Worm (Caenorhabditis elegans): ENCODE results near the gene sdz-28.

sdz-28 gene

DNA sequence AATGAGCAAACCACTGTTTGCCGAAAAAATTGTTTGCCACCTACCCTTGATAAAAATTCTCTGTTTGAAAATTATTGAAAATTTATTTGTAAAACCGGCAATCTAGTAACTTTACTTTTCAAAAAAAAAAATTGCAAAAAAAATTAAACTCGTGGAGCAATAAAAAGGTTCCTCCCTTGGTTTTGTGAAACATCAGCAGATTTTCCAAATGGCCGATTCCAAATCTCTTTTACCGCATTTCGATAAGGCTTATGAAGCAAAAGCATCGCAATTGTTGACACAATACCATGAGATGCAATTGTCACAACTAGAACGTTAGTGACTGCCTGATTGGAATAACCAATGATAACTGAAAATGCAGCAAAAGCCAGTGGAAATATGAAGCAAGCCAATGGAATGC is 16.4 kb upstream of the sdz-28 start:
- TF ChIP-seq dsc-1 (tag; optimal IDR thresholded peaks at IDR 0.05) (no peak), efl-3 (GFP tag; optimal IDR thresholded peaks at IDR 0.05) (no peak), Y116A8C.19 (tag; optimal IDR thresholded peaks at IDR 0.05; ENCODE audit: borderline replicate concordance) (no peak), ceh-90 (tag; optimal IDR thresholded peaks at IDR 0.05) (no peak), nhr-90 (tag; optimal IDR thresholded peaks at IDR 0.05; ENCODE audit: poor library complexity) (no peak), sup-37 (GFP tag; optimal IDR thresholded peaks at IDR 0.05) (no peak), pax-3 (tag; optimal IDR thresholded peaks at IDR 0.05) (no peak), lin-15B (tag; optimal IDR thresholded peaks at IDR 0.05) (no peak), lin-14 (GFP tag; optimal IDR thresholded peaks at IDR 0.05) (no peak), mep-1 (tag; optimal IDR thresholded peaks at IDR 0.05) (no peak), alr-1 (tag; optimal IDR thresholded peaks at IDR 0.05; ENCODE audit: borderline replicate concordance) (no peak), lsy-2 (tag; optimal IDR thresholded peaks at IDR 0.05) (no peak)

DNA sequence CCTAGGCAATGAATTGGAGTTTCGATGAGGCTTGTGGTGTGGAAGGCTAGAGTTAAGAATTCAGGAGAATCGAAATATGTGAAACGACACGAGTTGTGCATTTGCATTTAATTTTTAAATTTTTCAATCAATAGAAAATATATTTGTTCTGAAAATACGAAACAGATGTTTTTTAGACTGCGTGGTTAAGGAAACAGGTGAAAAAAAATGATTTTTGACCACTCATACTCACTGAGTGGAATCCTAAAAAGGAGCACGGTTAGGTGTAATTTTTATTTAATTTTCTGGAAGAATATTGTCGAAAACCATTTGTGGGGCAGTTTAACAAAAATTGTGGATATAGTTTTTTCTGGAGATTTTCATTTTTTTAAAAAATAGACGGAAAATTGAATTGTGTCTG is 14.1 kb upstream of the sdz-28 start, which contains the start of gene srh-195:
TSS of gene srh-195 (minus strand) at position 101 of the 400 bp plus-strand sequence.
- TF ChIP-seq hlh-17 (GFP tag; optimal IDR thresholded peaks at IDR 0.05; ENCODE audit: borderline replicate concordance) (no peak), ama-1 (optimal IDR thresholded peaks at IDR 0.05) (no peak), grh-1 (GFP tag; IDR thresholded peaks at IDR 0.05) (no peak), lir-3 (tag; optimal IDR thresholded peaks at IDR 0.05; ENCODE audit: poor library complexity) (no peak), nhr-237 (tag; optimal IDR thresholded peaks at IDR 0.05) (no peak), mdl-1 (tag; optimal IDR thresholded peaks at IDR 0.05) (no peak), mef-2 (tag; optimal IDR thresholded peaks at IDR 0.05) (no peak), nhr-12 (tag; optimal IDR thresholded peaks at IDR 0.05) (no peak), irx-1 (tag; optimal IDR thresholded peaks at IDR 0.05) (no peak), ceh-82 (tag; optimal IDR thresholded peaks at IDR 0.05) (no peak), nhr-90 (tag; optimal IDR thresholded peaks at IDR 0.05; ENCODE audit: poor library complexity) (no peak), sup-37 (GFP tag; optimal IDR thresholded peaks at IDR 0.05) (no peak), nhr-28 (tag; optimal IDR thresholded peaks at IDR 0.05) (no peak), nhr-85 (tag) (no peak), zag-1 (tag; optimal IDR thresholded peaks at IDR 0.05) (no peak), unc-62 (GFP tag; optimal IDR thresholded peaks at IDR 0.05) (no peak)

DNA sequence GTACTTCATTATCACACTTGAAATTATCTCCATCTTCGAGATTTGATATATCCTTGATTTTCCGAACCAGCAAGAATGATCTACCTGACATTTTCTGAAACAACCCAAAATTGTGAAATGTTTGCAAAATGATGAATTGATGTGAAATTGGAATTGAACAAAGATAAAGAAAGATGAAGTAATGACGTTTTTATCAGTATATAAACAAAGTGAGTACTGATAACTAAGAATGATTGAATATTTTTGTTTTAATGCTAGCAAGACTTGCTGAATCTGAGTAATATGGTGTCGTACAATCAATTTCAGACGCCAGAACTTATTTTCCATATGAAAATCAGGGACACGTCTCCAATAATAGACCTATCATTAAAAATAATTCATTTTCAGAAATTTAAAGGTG is 8.8 kb upstream of the sdz-28 start, which contains the start of gene math-37:
TSS of gene math-37 (minus strand) at position 101 of the 400 bp plus-strand sequence.
- TF ChIP-seq efl-1 (optimal IDR thresholded peaks at IDR 0.05) (no peak), efl-1 (GFP tag; optimal IDR thresholded peaks at IDR 0.05 in 1 of 2) (peak in 1 of 2 experiments; percentile 42), nhr-90 (tag; optimal IDR thresholded peaks at IDR 0.05; ENCODE audit: poor library complexity) (no peak), mab-9 (GFP tag; IDR thresholded peaks at IDR 0.05) (no peak), lin-13 (GFP tag; optimal IDR thresholded peaks at IDR 0.05) (no peak), xbp-1 (tag; optimal IDR thresholded peaks at IDR 0.05) (no peak), elt-2 (tag; optimal IDR thresholded peaks at IDR 0.05) (peak; percentile 32), nhr-12 (tag; optimal IDR thresholded peaks at IDR 0.05) (no peak)

DNA sequence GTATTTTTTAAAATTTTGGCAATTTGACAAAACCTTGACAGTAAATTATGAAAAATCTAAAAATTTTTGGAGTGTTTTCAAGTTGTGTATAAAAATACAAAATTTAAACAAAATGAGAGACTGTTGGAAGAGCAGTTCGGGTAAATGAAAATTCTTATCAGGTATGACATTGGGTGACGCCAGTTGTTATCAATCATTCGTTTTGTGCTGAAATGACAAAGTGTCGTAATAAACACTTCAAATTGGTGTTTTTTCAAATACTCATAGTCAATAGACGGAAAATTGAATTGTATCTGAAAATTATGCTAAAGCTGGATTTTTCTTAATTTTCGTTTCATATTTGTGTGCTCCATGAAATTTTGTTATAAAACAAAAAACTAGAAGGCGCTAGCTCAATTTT is 8.1 kb upstream of the sdz-28 start:
- TF ChIP-seq C16A3.4 (tag; optimal IDR thresholded peaks at IDR 0.05): no peak
- peak; percentile 39 for TF ChIP-seq elt-2 (tag; optimal IDR thresholded peaks at IDR 0.05)
- no peak for TF ChIP-seq alr-1 (tag; optimal IDR thresholded peaks at IDR 0.05; ENCODE audit: borderline replicate concordance)
- TF ChIP-seq ama-1 (optimal IDR thresholded peaks at IDR 0.05): no peak

DNA sequence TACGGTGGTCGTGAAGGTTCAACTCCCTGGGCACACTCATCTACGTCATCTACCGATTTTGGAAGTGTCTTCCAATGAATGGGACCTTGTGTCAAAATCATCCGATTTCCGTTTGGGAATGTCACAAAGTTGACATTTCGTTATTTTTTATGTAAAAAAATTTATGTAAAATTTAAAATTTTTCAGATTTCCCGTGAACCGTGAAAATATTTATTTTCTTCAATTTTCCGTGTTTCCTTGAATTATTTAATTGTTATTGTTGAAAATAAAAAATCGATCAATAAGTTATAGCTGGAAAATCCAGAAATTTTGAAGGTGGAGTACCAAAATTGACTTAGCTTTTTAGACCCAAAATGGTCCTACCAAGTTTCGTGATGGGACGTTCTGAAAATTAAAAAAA is 4.7 kb downstream of the sdz-28 start, which contains the start of gene hpo-7:
TSS of gene hpo-7 (minus strand) at position 101 of the 400 bp plus-strand sequence.
- TF ChIP-seq nhr-76 (tag; optimal IDR thresholded peaks at IDR 0.05) (no peak), unc-86 (tag; optimal IDR thresholded peaks at IDR 0.05) (no peak), tbx-2 (tag; optimal IDR thresholded peaks at IDR 0.05) (no peak), ets-5 (GFP tag; IDR thresholded peaks at IDR 0.05) (no peak), mep-1 (tag; optimal IDR thresholded peaks at IDR 0.05) (no peak), nhr-71 (tag; optimal IDR thresholded peaks at IDR 0.05) (no peak), fkh-10 (GFP tag; optimal IDR thresholded peaks at IDR 0.05) (no peak), ceh-82 (tag; optimal IDR thresholded peaks at IDR 0.05) (no peak), mdl-1 (tag; optimal IDR thresholded peaks at IDR 0.05) (no peak), fkh-4 (tag; optimal IDR thresholded peaks at IDR 0.05; ENCODE audit: borderline replicate concordance) (no peak), nhr-20 (tag; optimal IDR thresholded peaks at IDR 0.05) (no peak), nhr-85 (tag) (no peak), fos-1 (tag; optimal IDR thresholded peaks at IDR 0.05) (no peak), alr-1 (tag; optimal IDR thresholded peaks at IDR 0.05; ENCODE audit: borderline replicate concordance) (no peak), swsn-7 (tag; optimal IDR thresholded peaks at IDR 0.05) (no peak), unc-98 (GFP tag; IDR thresholded peaks at IDR 0.05) (no peak), sptf-1 (tag; optimal IDR thresholded peaks at IDR 0.05) (no peak)

Measured in whole organism, L1 larva.